Worm (Caenorhabditis elegans) whole organism, L2 larva: ENCODE results near the gene K08H2.5.

Source experiments
- C34F6.9 ChIP-seq: fragments of 150-350 bp; optimal IDR thresholded peaks from 2 replicates; lab custom pipeline; 2014; ENCODE audit warnings: missing biosample characterization, missing genetic modification characterization
- F13H6.1 ChIP-seq: sonication (generic microtip); optimal IDR thresholded peaks from 2 replicates; lab custom pipeline; 2016; ENCODE audit warnings: missing genetic modification characterization, missing compliant biosample characterization
- R02D3.7 ChIP-seq: fragments of 150-350 bp; optimal IDR thresholded peaks from 2 replicates; lab custom pipeline; 2014; ENCODE audit warnings: missing biosample characterization, missing genetic modification characterization
- Y55F3AM.14 ChIP-seq: fragments of 200-800 bp; sonication (Bioruptor generic); optimal IDR thresholded peaks from 2 replicates; lab custom pipeline; 2018; ENCODE audit warnings: mild to moderate bottlenecking, missing genetic modification characterization, missing compliant biosample characterization
- ZK546.5 ChIP-seq: sonication (generic microtip); optimal IDR thresholded peaks from 2 replicates; lab custom pipeline; 2017; ENCODE audit warnings: missing biosample characterization, missing genetic modification characterization
- alr-1 ChIP-seq: fragments of 150-350 bp; optimal IDR thresholded peaks from 2 replicates; lab custom pipeline; 2014; ENCODE audit warnings: missing biosample characterization, missing genetic modification characterization
- blmp-1 ChIP-seq: sonication (generic microtip); optimal IDR thresholded peaks from 2 replicates; lab custom pipeline; 2017; ENCODE audit warnings: missing genetic modification characterization, mild to moderate bottlenecking, missing compliant biosample characterization, antibody characterized with exemption, moderate library complexity; ENCODE audit not compliant: insufficient read depth
- ceh-16 ChIP-seq: fragments of 150-350 bp; optimal IDR thresholded peaks from 2 replicates; lab custom pipeline; 2014; ENCODE audit warnings: missing biosample characterization, missing genetic modification characterization
- ceh-82 ChIP-seq: fragments of 150-350 bp; optimal IDR thresholded peaks from 2 replicates; lab custom pipeline; 2014; ENCODE audit warnings: missing biosample characterization, missing genetic modification characterization
- crh-2 ChIP-seq: sonication (generic microtip); optimal IDR thresholded peaks from 2 replicates; lab custom pipeline; 2017; ENCODE audit warnings: missing biosample characterization, missing genetic modification characterization
- dmd-4 ChIP-seq: sonication (generic microtip); optimal IDR thresholded peaks from 2 replicates; lab custom pipeline; 2017; ENCODE audit warnings: missing biosample characterization, missing genetic modification characterization
- elt-1 ChIP-seq: fragments of 150-350 bp; optimal IDR thresholded peaks from 2 replicates; lab custom pipeline; 2014; ENCODE audit warnings: missing biosample characterization, missing genetic modification characterization
- elt-3 ChIP-seq: sonication (generic microtip); optimal IDR thresholded peaks from 2 replicates; lab custom pipeline; 2017; ENCODE audit warnings: missing biosample characterization, missing genetic modification characterization
- fos-1 ChIP-seq: fragments of 150-350 bp; optimal IDR thresholded peaks from 2 replicates; lab custom pipeline; 2014; ENCODE audit warnings: missing biosample characterization, missing genetic modification characterization
- gmeb-1 ChIP-seq: fragments of 150-350 bp; optimal IDR thresholded peaks from 2 replicates; lab custom pipeline; 2014; ENCODE audit warnings: missing biosample characterization, missing genetic modification characterization
- lin-11 ChIP-seq: fragments of 150-350 bp; sonication (generic microtip); optimal IDR thresholded peaks from 2 replicates; lab custom pipeline; 2014; ENCODE audit warnings: missing biosample characterization, missing genetic modification characterization, inconsistent platforms, mixed read lengths
- lin-13 ChIP-seq: fragments of 150-350 bp; optimal IDR thresholded peaks from 2 replicates; lab custom pipeline; 2014; ENCODE audit warnings: missing biosample characterization, missing genetic modification reagents, missing genetic modification characterization
- lin-39 ChIP-seq: fragments of 150-350 bp; optimal IDR thresholded peaks from 2 replicates; lab custom pipeline; 2014; ENCODE audit warnings: missing biosample characterization, missing genetic modification reagents, missing genetic modification characterization
- lsy-2 ChIP-seq, 2 experiments: fragments of 150-350 bp in 1 of 2; sonication (generic microtip) in 1 of 2; optimal IDR thresholded peaks; 2 replicates each; lab custom pipeline; 2014 to 2017; ENCODE audit warnings: missing biosample characterization in 2 of 2, missing genetic modification characterization in 2 of 2
- mbf-1 ChIP-seq: sonication (generic microtip); optimal IDR thresholded peaks from 2 replicates; lab custom pipeline; 2017; ENCODE audit warnings: missing biosample characterization, missing genetic modification characterization
- nhr-12 ChIP-seq: fragments of 150-350 bp; optimal IDR thresholded peaks from 2 replicates; lab custom pipeline; 2014; ENCODE audit warnings: missing biosample characterization, missing genetic modification characterization
- nhr-129 ChIP-seq: fragments of 150-350 bp; optimal IDR thresholded peaks from 2 replicates; lab custom pipeline; 2014; ENCODE audit warnings: missing biosample characterization, missing genetic modification characterization
- nhr-21 ChIP-seq: fragments of 150-350 bp; optimal IDR thresholded peaks from 2 replicates; lab custom pipeline; 2014; ENCODE audit warnings: missing biosample characterization, missing genetic modification characterization
- nhr-23 ChIP-seq: fragments of 150-350 bp; optimal IDR thresholded peaks from 2 replicates; lab custom pipeline; 2014; ENCODE audit warnings: missing biosample characterization, missing genetic modification reagents, missing genetic modification characterization
- nhr-237 ChIP-seq: fragments of 150-350 bp; optimal IDR thresholded peaks from 2 replicates; lab custom pipeline; 2014; ENCODE audit warnings: missing biosample characterization, missing genetic modification characterization
- nhr-25 ChIP-seq: fragments of 150-350 bp; sonication (generic microtip); optimal IDR thresholded peaks from 3 replicates; lab custom pipeline; 2014; ENCODE audit warnings: missing biosample characterization, missing genetic modification characterization
- peb-1 ChIP-seq: fragments of 150-350 bp; optimal IDR thresholded peaks from 2 replicates; lab custom pipeline; 2014; ENCODE audit warnings: missing biosample characterization, missing genetic modification characterization
- sem-4 ChIP-seq: fragments of 150-350 bp; optimal IDR thresholded peaks from 2 replicates; lab custom pipeline; 2014; ENCODE audit warnings: missing biosample characterization, missing genetic modification reagents, missing genetic modification characterization
- skn-1 ChIP-seq: sonication (generic microtip); optimal IDR thresholded peaks from 2 replicates; lab custom pipeline; 2017; ENCODE audit warnings: missing biosample characterization, missing genetic modification characterization
- sma-3 ChIP-seq: sonication (generic microtip); optimal IDR thresholded peaks from 2 replicates; lab custom pipeline; 2016; ENCODE audit warnings: missing genetic modification reagents, missing genetic modification characterization, missing compliant biosample characterization
- sma-9 ChIP-seq, 2 experiments: fragments of 150-350 bp in 1 of 2; sonication (generic microtip) in 1 of 2; optimal IDR thresholded peaks; 2 replicates each; lab custom pipeline; 2014 to 2016; ENCODE audit warnings: missing genetic modification characterization in 2 of 2, mild to moderate bottlenecking in 1 of 2, missing biosample characterization in 1 of 2, missing compliant biosample characterization in 1 of 2, missing genetic modification reagents in 1 of 2, moderate library complexity in 1 of 2
- unc-39 ChIP-seq: fragments of 150-350 bp; optimal IDR thresholded peaks from 2 replicates; lab custom pipeline; 2014; ENCODE audit warnings: missing biosample characterization, missing genetic modification characterization
- unc-55 ChIP-seq: fragments of 150-350 bp; sonication (generic microtip); optimal IDR thresholded peaks from 3 replicates; lab custom pipeline; 2014; ENCODE audit warnings: missing biosample characterization, missing genetic modification reagents, missing genetic modification characterization
- unc-62 ChIP-seq: fragments of 150-350 bp; optimal IDR thresholded peaks from 2 replicates; lab custom pipeline; 2014; ENCODE audit warnings: missing biosample characterization, missing genetic modification reagents, missing genetic modification characterization
- zag-1 ChIP-seq: fragments of 150-350 bp; optimal IDR thresholded peaks from 2 replicates; lab custom pipeline; 2014; ENCODE audit warnings: missing biosample characterization, missing genetic modification characterization
- ztf-1 ChIP-seq: fragments of 200-800 bp; sonication (Bioruptor generic); conservative IDR thresholded peaks from 2 replicates; pipeline ENCODE4 v1.3.6; 2022; ENCODE audit warnings: missing genetic modification characterization, missing compliant biosample characterization
- ztf-11 ChIP-seq: sonication (generic microtip); optimal IDR thresholded peaks from 2 replicates; lab custom pipeline; 2017; ENCODE audit warnings: missing biosample characterization, missing genetic modification characterization
- ztf-4 ChIP-seq: fragments of 150-350 bp; optimal IDR thresholded peaks from 2 replicates; lab custom pipeline; 2014; ENCODE audit warnings: missing biosample characterization, missing genetic modification characterization

Gene K08H2.5

DNA sequence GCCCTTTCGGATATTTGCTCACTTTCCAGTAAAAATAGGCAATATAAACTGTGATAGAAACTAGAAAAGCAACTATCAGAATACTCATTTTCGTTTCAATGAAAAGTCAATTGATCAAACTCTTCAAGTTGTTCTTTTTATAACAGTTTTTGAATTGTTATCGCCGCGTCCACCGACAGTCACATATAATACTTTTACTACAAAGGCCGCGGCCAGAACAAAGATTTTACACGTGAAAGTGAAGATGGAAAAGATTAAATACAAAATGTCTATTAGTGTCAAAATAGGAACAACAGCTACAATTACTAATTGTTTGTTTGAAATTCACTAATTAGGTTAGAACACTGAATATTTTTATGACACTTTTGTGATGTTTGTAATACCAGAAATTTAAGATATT lies 27.5 kb upstream of the K08H2.5 start, which contains the start of gene cyp-14A2:
Gene cyp-14A2 (minus strand): TSS at position 101 of the 400 bp plus-strand sequence.
- no peak for TF ChIP-seq lsy-2 (tag; optimal IDR thresholded peaks at IDR 0.05; lab: Kevin White, UChicago)
- no peak for TF ChIP-seq zag-1
- TF ChIP-seq ZK546.5 (tag; lab: Kevin White, UChicago), result no peak
- no peak for TF ChIP-seq sem-4 (tag; lab: Kevin White, UChicago)
- no peak for TF ChIP-seq lin-13 (GFP tag; lab: Kevin White, UChicago)
- TF ChIP-seq blmp-1 (tag; lab: Kevin White, UChicago), result no peak
- no peak for TF ChIP-seq ztf-11 (tag; lab: Kevin White, UChicago)
- TF ChIP-seq nhr-129, result no peak
- TF ChIP-seq unc-39 (tag; lab: Kevin White, UChicago), result no peak
- TF ChIP-seq ceh-82, result no peak
- no peak for TF ChIP-seq nhr-12 (tag; lab: Kevin White, UChicago)
- no peak for TF ChIP-seq nhr-25 (tag; lab: Kevin White, UChicago)

DNA sequence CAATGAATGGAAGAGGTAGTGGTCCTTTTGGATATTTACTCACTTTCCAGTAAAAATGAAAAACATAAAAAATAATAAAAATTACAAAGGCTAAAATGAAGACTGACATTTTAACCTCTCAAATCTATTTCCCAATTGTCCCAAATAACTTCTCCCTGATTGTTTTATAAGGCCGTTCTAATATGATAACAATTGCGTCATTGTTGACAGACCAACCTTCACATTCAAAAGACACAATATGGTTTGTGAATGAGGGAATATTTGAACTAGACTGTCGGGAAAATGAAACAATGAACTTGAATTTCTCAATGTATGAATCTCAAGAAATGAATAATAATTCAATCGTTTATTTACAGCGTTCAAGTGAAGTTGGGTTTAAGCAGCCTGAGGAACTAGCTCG lies 25.1 kb upstream of the K08H2.5 start, which contains the start of gene cyp-14A1:
Gene cyp-14A1 (minus strand): TSS at position 126 of the 400 bp plus-strand sequence.
- TF ChIP-seq nhr-129 (peak; percentile 74), lin-39 (tag; lab: Kevin White, UChicago) (no peak)
- TF ChIP-seq, all 48 proteins: peak for 1

DNA sequence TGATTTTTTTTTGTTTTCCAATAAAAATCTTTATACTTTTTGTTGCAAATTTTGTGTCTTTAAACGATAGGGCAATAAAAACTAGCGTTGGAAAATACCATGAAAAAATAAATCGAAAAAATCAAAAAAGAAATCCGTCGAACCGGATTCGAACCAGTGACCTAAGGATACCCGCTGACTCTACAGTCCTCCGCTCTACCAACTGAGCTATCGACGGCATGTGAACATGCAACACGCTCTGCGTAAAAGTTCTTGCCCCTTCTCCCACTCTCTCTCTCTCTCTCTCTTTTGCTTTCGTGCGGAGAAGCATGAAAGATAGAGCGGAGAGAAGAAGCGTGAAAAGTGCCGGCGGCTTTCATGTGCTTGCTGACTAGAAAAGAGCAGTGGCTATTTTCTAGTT lies 22.4 kb upstream of the K08H2.5 start:
- TF ChIP-seq alr-1 (tag; lab: Kevin White, UChicago), result no peak
- peak; percentile 65 for TF ChIP-seq F13H6.1
- TF ChIP-seq ztf-1 (GFP tag; lab: Robert Waterston, UW), result no peak
- TF ChIP-seq unc-55, result peak; percentile 66
- no peak for TF ChIP-seq dmd-4 (tag; lab: Kevin White, UChicago)
- peak; percentile 19 for TF ChIP-seq fos-1 (tag; lab: Kevin White, UChicago)
- TF ChIP-seq nhr-129, result peak; percentile 83
- peak; percentile 28 for TF ChIP-seq lin-11 (tag; lab: Kevin White, UChicago)
- TF ChIP-seq unc-39 (tag; lab: Kevin White, UChicago), result no peak
- no peak for TF ChIP-seq peb-1 (tag; lab: Kevin White, UChicago)
- peak; percentile 36 for TF ChIP-seq crh-2 (tag; lab: Kevin White, UChicago)
- TF ChIP-seq nhr-25 (tag; lab: Kevin White, UChicago), result no peak
- TF ChIP-seq sma-3 (GFP tag; lab: Kevin White, UChicago), result peak; percentile 30
- peak; percentile 68 for TF ChIP-seq sma-9 (GFP tag; optimal IDR thresholded peaks at IDR 0.05; lab: Kevin White, UChicago)
- no peak for TF ChIP-seq sma-9 (tag; optimal IDR thresholded peaks at IDR 0.05; lab: Kevin White, UChicago)
- TF ChIP-seq nhr-237 (tag; lab: Kevin White, UChicago), result no peak
- TF ChIP-seq C34F6.9 (tag; lab: Kevin White, UChicago), result peak; percentile 36
- TF ChIP-seq R02D3.7 (tag; lab: Kevin White, UChicago), result no peak
- peak; percentile 42 for TF ChIP-seq nhr-21 (tag; lab: Kevin White, UChicago)
- TF ChIP-seq lsy-2 (tag; optimal IDR thresholded peaks at IDR 0.05; lab: Kevin White, UChicago), result peak in 1 of 2 experiments; percentile 36
- no peak for TF ChIP-seq lin-13 (GFP tag; lab: Kevin White, UChicago)
- no peak for TF ChIP-seq ceh-82
- no peak for TF ChIP-seq elt-3 (tag; lab: Kevin White, UChicago)
- peak; percentile 16 for TF ChIP-seq sem-4 (tag; lab: Kevin White, UChicago)
- TF ChIP-seq gmeb-1 (tag; lab: Kevin White, UChicago), result peak; percentile 19
- no peak for TF ChIP-seq nhr-23
- peak; percentile 23 for TF ChIP-seq Y55F3AM.14
- no peak for TF ChIP-seq lin-39 (tag; lab: Kevin White, UChicago)
- TF ChIP-seq ztf-4 (tag; lab: Kevin White, UChicago), result peak; percentile 35
- peak; percentile 45 for TF ChIP-seq zag-1
- TF ChIP-seq ceh-16, result peak; percentile 31
- no peak for TF ChIP-seq mbf-1 (tag; lab: Kevin White, UChicago)
- TF ChIP-seq elt-1 (tag; lab: Kevin White, UChicago), result no peak

DNA sequence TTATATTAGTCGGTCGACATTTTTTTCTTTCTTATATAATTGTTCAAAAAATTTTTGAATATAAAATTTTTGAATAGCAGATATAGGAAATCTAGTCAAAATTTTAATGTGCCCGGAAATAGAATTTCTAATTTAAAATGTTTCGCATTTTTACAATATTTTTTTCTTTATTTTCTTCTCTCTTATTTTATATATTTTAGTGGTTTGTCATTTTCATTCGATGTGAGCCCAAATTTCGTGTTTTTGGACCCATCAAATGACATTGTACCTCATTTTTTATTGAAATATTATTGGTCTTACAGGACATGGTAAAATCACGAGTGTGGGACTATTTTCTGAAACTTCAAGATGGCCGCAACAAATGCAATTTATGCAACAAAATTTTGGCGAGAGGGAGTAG lies 20.1 kb upstream of the K08H2.5 start, which contains the start of gene K09A11.1:
Gene K09A11.1 (plus strand): TSS at position 301 of the 400 bp plus-strand sequence.
- TF ChIP-seq skn-1 (tag; lab: Kevin White, UChicago) (no peak), unc-62 (GFP tag; lab: Kevin White, UChicago) (no peak), lin-39 (tag; lab: Kevin White, UChicago) (no peak), peb-1 (tag; lab: Kevin White, UChicago) (no peak), C34F6.9 (tag; lab: Kevin White, UChicago) (no peak)
